Worm (Caenorhabditis elegans) whole organism, L2 larva: ENCODE results near the gene mlc-1.
A peak's percentile ranks its signal among the peaks of the same experiment; 100 is the strongest.

ENCODE experiments used
- C34F6.9 ChIP-seq: fragments of 150-350 bp; optimal IDR thresholded peaks from 2 replicates; lab custom pipeline; 2014; ENCODE audit warnings: missing biosample characterization, missing genetic modification characterization
- R02D3.7 ChIP-seq: fragments of 150-350 bp; optimal IDR thresholded peaks from 2 replicates; lab custom pipeline; 2014; ENCODE audit warnings: missing biosample characterization, missing genetic modification characterization
- Y55F3AM.14 ChIP-seq: fragments of 200-800 bp; sonication (Bioruptor generic); optimal IDR thresholded peaks from 2 replicates; lab custom pipeline; 2018; ENCODE audit warnings: mild to moderate bottlenecking, missing genetic modification characterization, missing compliant biosample characterization
- ZK546.5 ChIP-seq: sonication (generic microtip); optimal IDR thresholded peaks from 2 replicates; lab custom pipeline; 2017; ENCODE audit warnings: missing biosample characterization, missing genetic modification characterization
- ama-1 ChIP-seq: fragments of 150-350 bp; optimal IDR thresholded peaks from 2 replicates; lab custom pipeline; 2018; ENCODE audit warnings: inconsistent platforms
- blmp-1 ChIP-seq: sonication (generic microtip); optimal IDR thresholded peaks from 2 replicates; lab custom pipeline; 2017; ENCODE audit warnings: missing genetic modification characterization, mild to moderate bottlenecking, missing compliant biosample characterization, antibody characterized with exemption, moderate library complexity; ENCODE audit not compliant: insufficient read depth
- ceh-16 ChIP-seq: fragments of 150-350 bp; optimal IDR thresholded peaks from 2 replicates; lab custom pipeline; 2014; ENCODE audit warnings: missing biosample characterization, missing genetic modification characterization
- ceh-82 ChIP-seq: fragments of 150-350 bp; optimal IDR thresholded peaks from 2 replicates; lab custom pipeline; 2014; ENCODE audit warnings: missing biosample characterization, missing genetic modification characterization
- crh-2 ChIP-seq: sonication (generic microtip); optimal IDR thresholded peaks from 2 replicates; lab custom pipeline; 2017; ENCODE audit warnings: missing biosample characterization, missing genetic modification characterization
- dmd-4 ChIP-seq: sonication (generic microtip); optimal IDR thresholded peaks from 2 replicates; lab custom pipeline; 2017; ENCODE audit warnings: missing biosample characterization, missing genetic modification characterization
- egl-27 ChIP-seq: sonication (generic microtip); optimal IDR thresholded peaks from 3 replicates; lab custom pipeline; 2017; ENCODE audit warnings: missing biosample characterization, missing genetic modification reagents, missing genetic modification characterization
- elt-1 ChIP-seq: fragments of 150-350 bp; optimal IDR thresholded peaks from 2 replicates; lab custom pipeline; 2014; ENCODE audit warnings: missing biosample characterization, missing genetic modification characterization
- elt-3 ChIP-seq: sonication (generic microtip); optimal IDR thresholded peaks from 2 replicates; lab custom pipeline; 2017; ENCODE audit warnings: missing biosample characterization, missing genetic modification characterization
- fos-1 ChIP-seq: fragments of 150-350 bp; optimal IDR thresholded peaks from 2 replicates; lab custom pipeline; 2014; ENCODE audit warnings: missing biosample characterization, missing genetic modification characterization
- gmeb-1 ChIP-seq: fragments of 150-350 bp; optimal IDR thresholded peaks from 2 replicates; lab custom pipeline; 2014; ENCODE audit warnings: missing biosample characterization, missing genetic modification characterization
- lin-11 ChIP-seq: fragments of 150-350 bp; sonication (generic microtip); optimal IDR thresholded peaks from 2 replicates; lab custom pipeline; 2014; ENCODE audit warnings: missing biosample characterization, missing genetic modification characterization, inconsistent platforms, mixed read lengths
- lin-39 ChIP-seq: fragments of 150-350 bp; optimal IDR thresholded peaks from 2 replicates; lab custom pipeline; 2014; ENCODE audit warnings: missing biosample characterization, missing genetic modification reagents, missing genetic modification characterization
- lsy-2 ChIP-seq, 2 experiments: fragments of 150-350 bp in 1 of 2; sonication (generic microtip) in 1 of 2; optimal IDR thresholded peaks; 2 replicates each; lab custom pipeline; 2014 to 2017; ENCODE audit warnings: missing biosample characterization in 2 of 2, missing genetic modification characterization in 2 of 2
- mab-5 ChIP-seq: fragments of 150-350 bp; optimal IDR thresholded peaks from 2 replicates; lab custom pipeline; 2014; ENCODE audit warnings: missing biosample characterization, missing genetic modification characterization
- nhr-10 ChIP-seq: sonication (generic microtip); optimal IDR thresholded peaks from 2 replicates; lab custom pipeline; 2017; ENCODE audit warnings: missing biosample characterization, missing genetic modification characterization
- nhr-11 ChIP-seq: fragments of 150-350 bp; optimal IDR thresholded peaks from 2 replicates; lab custom pipeline; 2014; ENCODE audit warnings: missing biosample characterization, missing genetic modification characterization
- nhr-129 ChIP-seq: fragments of 150-350 bp; optimal IDR thresholded peaks from 2 replicates; lab custom pipeline; 2014; ENCODE audit warnings: missing biosample characterization, missing genetic modification characterization
- nhr-21 ChIP-seq: fragments of 150-350 bp; optimal IDR thresholded peaks from 2 replicates; lab custom pipeline; 2014; ENCODE audit warnings: missing biosample characterization, missing genetic modification characterization
- nhr-23 ChIP-seq: fragments of 150-350 bp; optimal IDR thresholded peaks from 2 replicates; lab custom pipeline; 2014; ENCODE audit warnings: missing biosample characterization, missing genetic modification reagents, missing genetic modification characterization
- nhr-237 ChIP-seq: fragments of 150-350 bp; optimal IDR thresholded peaks from 2 replicates; lab custom pipeline; 2014; ENCODE audit warnings: missing biosample characterization, missing genetic modification characterization
- nhr-25 ChIP-seq: fragments of 150-350 bp; sonication (generic microtip); optimal IDR thresholded peaks from 3 replicates; lab custom pipeline; 2014; ENCODE audit warnings: missing biosample characterization, missing genetic modification characterization
- nhr-77 ChIP-seq: fragments of 150-350 bp; optimal IDR thresholded peaks from 2 replicates; lab custom pipeline; 2014; ENCODE audit warnings: missing biosample characterization, missing genetic modification characterization
- peb-1 ChIP-seq: fragments of 150-350 bp; optimal IDR thresholded peaks from 2 replicates; lab custom pipeline; 2014; ENCODE audit warnings: missing biosample characterization, missing genetic modification characterization
- sem-4 ChIP-seq: fragments of 150-350 bp; optimal IDR thresholded peaks from 2 replicates; lab custom pipeline; 2014; ENCODE audit warnings: missing biosample characterization, missing genetic modification reagents, missing genetic modification characterization
- skn-1 ChIP-seq: sonication (generic microtip); optimal IDR thresholded peaks from 2 replicates; lab custom pipeline; 2017; ENCODE audit warnings: missing biosample characterization, missing genetic modification characterization
- sma-3 ChIP-seq: sonication (generic microtip); optimal IDR thresholded peaks from 2 replicates; lab custom pipeline; 2016; ENCODE audit warnings: missing genetic modification reagents, missing genetic modification characterization, missing compliant biosample characterization
- sma-9 ChIP-seq, 2 experiments: fragments of 150-350 bp in 1 of 2; sonication (generic microtip) in 1 of 2; optimal IDR thresholded peaks; 2 replicates each; lab custom pipeline; 2014 to 2016; ENCODE audit warnings: missing genetic modification characterization in 2 of 2, mild to moderate bottlenecking in 1 of 2, missing biosample characterization in 1 of 2, missing compliant biosample characterization in 1 of 2, missing genetic modification reagents in 1 of 2, moderate library complexity in 1 of 2
- snpc-4 ChIP-seq: fragments of 150-350 bp; optimal IDR thresholded peaks from 2 replicates; lab custom pipeline; 2014; ENCODE audit warnings: missing biosample characterization, missing genetic modification characterization
- unc-39 ChIP-seq: fragments of 150-350 bp; optimal IDR thresholded peaks from 2 replicates; lab custom pipeline; 2014; ENCODE audit warnings: missing biosample characterization, missing genetic modification characterization
- unc-55 ChIP-seq: fragments of 150-350 bp; sonication (generic microtip); optimal IDR thresholded peaks from 3 replicates; lab custom pipeline; 2014; ENCODE audit warnings: missing biosample characterization, missing genetic modification reagents, missing genetic modification characterization
- unc-62 ChIP-seq: fragments of 150-350 bp; optimal IDR thresholded peaks from 2 replicates; lab custom pipeline; 2014; ENCODE audit warnings: missing biosample characterization, missing genetic modification reagents, missing genetic modification characterization
- zag-1 ChIP-seq: fragments of 150-350 bp; optimal IDR thresholded peaks from 2 replicates; lab custom pipeline; 2014; ENCODE audit warnings: missing biosample characterization, missing genetic modification characterization
- ztf-1 ChIP-seq: fragments of 200-800 bp; sonication (Bioruptor generic); conservative IDR thresholded peaks from 2 replicates; pipeline ENCODE4 v1.3.6; 2022; ENCODE audit warnings: missing genetic modification characterization, missing compliant biosample characterization
- ztf-11 ChIP-seq: sonication (generic microtip); optimal IDR thresholded peaks from 2 replicates; lab custom pipeline; 2017; ENCODE audit warnings: missing biosample characterization, missing genetic modification characterization

Gene mlc-1

DNA sequence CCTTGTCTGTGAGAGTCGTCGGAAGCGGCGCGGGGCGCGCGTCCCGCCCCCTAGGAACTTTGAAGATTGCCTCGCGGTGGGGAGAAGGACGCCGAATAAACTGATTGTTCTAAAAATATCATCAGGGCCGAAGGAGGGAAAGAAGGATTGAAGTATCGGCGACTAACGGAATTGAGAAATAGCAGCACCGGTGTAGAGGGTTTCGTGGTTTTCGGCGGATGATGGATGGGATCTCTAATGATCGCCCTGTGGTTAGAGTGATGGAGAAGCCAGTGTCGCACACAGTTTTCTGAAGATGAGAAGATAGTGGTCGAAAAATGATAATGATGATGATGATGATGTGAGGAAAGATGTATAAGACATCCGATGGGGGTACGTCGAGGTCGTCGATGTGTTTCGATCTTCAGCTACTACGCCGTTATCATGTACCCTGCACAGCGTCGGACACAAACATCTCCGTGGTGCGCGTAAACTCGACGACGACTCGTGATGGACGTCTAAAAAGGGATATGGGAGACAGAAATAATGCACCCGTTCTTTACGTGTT, 37.4 kb upstream of the mlc-1 start, which contains the start of gene osm-11 (continued):
- TF ChIP-seq nhr-129 (tag; lab: Kevin White, UChicago) (peak; percentile 18), ZK546.5 (no peak), ceh-16 (tag; lab: Kevin White, UChicago) (no peak), Y55F3AM.14 (GFP tag; lab: Kevin White, UChicago) (no peak), gmeb-1 (tag; lab: Kevin White, UChicago) (no peak)

DNA sequence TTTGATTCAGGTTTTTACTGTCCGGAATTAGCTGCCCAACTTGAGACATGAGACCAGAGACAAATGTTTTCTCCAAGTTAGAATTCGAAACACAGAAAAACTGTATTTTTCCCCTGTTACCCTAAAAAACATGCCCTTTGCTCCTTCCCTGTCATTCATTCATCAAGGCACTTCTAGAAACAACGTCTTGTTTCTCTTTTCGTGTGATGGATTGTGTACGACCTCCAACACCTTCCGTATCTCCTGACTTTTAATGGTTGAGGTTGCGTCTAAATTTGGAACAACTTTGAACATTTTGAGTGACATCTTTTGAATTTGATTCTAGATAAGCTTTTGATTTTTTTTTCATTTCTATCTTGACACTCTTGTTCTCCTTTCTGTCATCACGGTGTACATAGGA, 36.4 kb upstream of the mlc-1 start:
- TF ChIP-seq ZK546.5 (no peak), crh-2 (tag; lab: Kevin White, UChicago) (no peak), fos-1 (tag; lab: Kevin White, UChicago) (no peak), nhr-11 (no peak), skn-1 (tag; lab: Kevin White, UChicago) (no peak), gmeb-1 (tag; lab: Kevin White, UChicago) (no peak), lsy-2 (tag; optimal IDR thresholded peaks at IDR 0.05; lab: Kevin White, UChicago) (no peak), nhr-23 (tag; lab: Kevin White, UChicago) (no peak), nhr-237 (tag; lab: Kevin White, UChicago) (no peak), zag-1 (tag; lab: Kevin White, UChicago) (no peak), egl-27 (no peak), unc-55 (GFP tag; lab: Kevin White, UChicago) (no peak), R02D3.7 (tag; lab: Kevin White, UChicago) (no peak), snpc-4 (tag; lab: Kevin White, UChicago) (no peak), lin-11 (tag; lab: Kevin White, UChicago) (no peak), lin-39 (tag; lab: Kevin White, UChicago) (no peak), nhr-21 (tag; lab: Kevin White, UChicago) (no peak), nhr-10 (tag; lab: Kevin White, UChicago) (no peak)
- TF ChIP-seq, all 48 proteins: peak for 0

DNA sequence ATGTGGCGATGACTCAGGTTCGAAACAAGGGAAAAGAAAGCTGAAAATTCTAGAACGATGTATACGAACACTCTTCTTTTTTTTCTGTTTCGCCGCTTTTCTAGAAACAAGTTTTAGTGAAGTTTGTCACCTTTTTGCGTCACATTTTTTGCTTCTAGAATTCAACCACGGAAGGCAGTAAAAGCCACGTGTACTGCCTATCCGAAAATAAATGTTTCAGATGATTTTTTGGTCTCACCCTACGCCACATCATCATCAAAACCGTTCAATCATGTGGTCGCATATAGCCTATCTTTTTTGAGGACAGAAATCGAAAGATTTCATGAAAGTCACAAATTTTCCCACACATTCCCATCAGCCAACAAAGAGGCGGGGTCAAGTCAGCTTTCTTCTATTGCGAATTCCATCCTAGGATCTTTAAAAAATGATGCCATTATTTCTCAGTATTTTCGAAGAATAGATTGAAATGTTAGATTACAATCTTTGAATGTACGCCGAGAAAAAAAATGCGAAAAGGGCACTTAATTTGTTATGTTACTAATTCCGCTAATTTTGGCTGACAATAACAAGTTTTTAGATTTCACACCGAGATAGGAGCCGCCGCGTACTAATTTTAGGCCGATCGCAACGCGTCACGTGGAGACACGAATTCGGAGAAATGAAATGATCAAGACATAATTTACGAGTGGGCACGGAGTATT, 35.0 kb upstream of the mlc-1 start:
- TF ChIP-seq sma-3 (GFP tag; lab: Kevin White, UChicago) (no peak), crh-2 (tag; lab: Kevin White, UChicago) (peak; percentile 21), mab-5 (no peak), ceh-16 (tag; lab: Kevin White, UChicago) (peak; percentile 80), ztf-1 (GFP tag; lab: Robert Waterston, UW) (no peak), blmp-1 (peak; percentile 33), nhr-25 (tag; lab: Kevin White, UChicago) (peak; percentile 6), sem-4 (peak; percentile 42), nhr-77 (tag; lab: Kevin White, UChicago) (no peak), unc-55 (GFP tag; lab: Kevin White, UChicago) (no peak), unc-39 (tag; lab: Kevin White, UChicago) (no peak), egl-27 (no peak), sma-9 (GFP tag; optimal IDR thresholded peaks at IDR 0.05; lab: Kevin White, UChicago) (peak; percentile 40), sma-9 (tag; optimal IDR thresholded peaks at IDR 0.05; lab: Kevin White, UChicago) (no peak)
- TF ChIP-seq, all 48 proteins: peak for 6

DNA sequence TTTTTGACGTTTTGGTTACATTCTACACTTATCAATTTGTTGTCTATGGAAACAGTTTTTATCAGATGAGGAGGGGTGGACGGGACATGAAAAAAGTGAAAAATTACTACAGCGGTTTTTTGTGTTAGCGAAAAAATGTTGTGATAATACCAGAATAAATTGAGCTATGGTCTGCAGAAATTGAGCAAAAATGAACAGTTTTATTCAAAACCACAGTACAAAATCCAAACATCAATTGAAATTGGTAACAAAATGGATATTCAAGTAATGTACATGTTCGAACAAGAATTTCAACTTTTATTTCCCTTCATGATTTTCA, 34.5 kb upstream of the mlc-1 start:
- TF ChIP-seq Y55F3AM.14 (GFP tag; lab: Kevin White, UChicago), result no peak
- no peak for TF ChIP-seq C34F6.9 (tag; lab: Kevin White, UChicago)
- no peak for TF ChIP-seq egl-27
- TF ChIP-seq unc-62, result no peak
- no peak for TF ChIP-seq gmeb-1 (tag; lab: Kevin White, UChicago)
- no peak for TF ChIP-seq zag-1 (tag; lab: Kevin White, UChicago)
- no peak for TF ChIP-seq nhr-23 (tag; lab: Kevin White, UChicago)
- no peak for TF ChIP-seq ZK546.5
- TF ChIP-seq peb-1 (tag; lab: Kevin White, UChicago), result no peak
- no peak for TF ChIP-seq elt-3 (tag; lab: Kevin White, UChicago)
- TF ChIP-seq ceh-82 (tag; lab: Kevin White, UChicago), result no peak
- no peak for TF ChIP-seq nhr-129 (tag; lab: Kevin White, UChicago)
- no peak for TF ChIP-seq elt-1 (tag; lab: Kevin White, UChicago)
- TF ChIP-seq ztf-11 (tag; lab: Kevin White, UChicago), result no peak
- no peak for TF ChIP-seq ama-1 (lab: Kevin White, UChicago)
- no peak for TF ChIP-seq lsy-2 (tag; optimal IDR thresholded peaks at IDR 0.05; lab: Kevin White, UChicago)
- TF ChIP-seq dmd-4, result no peak
- TF ChIP-seq skn-1 (tag; lab: Kevin White, UChicago), result no peak
